Worm (Caenorhabditis elegans) whole organism, L1 larva: ENCODE results near the gene B0285.6.

Source experiments
- C04F5.9 ChIP-seq: sonication (generic microtip); optimal IDR thresholded peaks from 2 replicates; lab custom pipeline; 2016; ENCODE audit warnings: missing genetic modification characterization, missing compliant biosample characterization
- C16A3.4 ChIP-seq: fragments of 150-350 bp; optimal IDR thresholded peaks from 2 replicates; lab custom pipeline; 2014; ENCODE audit warnings: missing biosample characterization, missing genetic modification characterization
- F16B12.6 ChIP-seq: fragments of 150-350 bp; optimal IDR thresholded peaks from 2 replicates; lab custom pipeline; 2014; ENCODE audit warnings: missing biosample characterization, missing genetic modification characterization
- aly-2 ChIP-seq: fragments of 150-350 bp; optimal IDR thresholded peaks from 2 replicates; lab custom pipeline; 2014; ENCODE audit warnings: missing biosample characterization, missing genetic modification characterization
- blmp-1 ChIP-seq: fragments of 150-350 bp; optimal IDR thresholded peaks from 2 replicates; lab custom pipeline; 2014; ENCODE audit warnings: missing biosample characterization, missing genetic modification characterization
- ceh-63 ChIP-seq: fragments of 200-800 bp; sonication (Bioruptor generic); optimal IDR thresholded peaks from 2 replicates; lab custom pipeline; 2018; ENCODE audit warnings: mild to moderate bottlenecking, missing genetic modification characterization, missing compliant biosample characterization
- ceh-8 ChIP-seq: fragments of 200-800 bp; sonication (Bioruptor generic); optimal IDR thresholded peaks from 2 replicates; lab custom pipeline; 2018; ENCODE audit warnings: mild to moderate bottlenecking, missing genetic modification characterization, moderate library complexity, missing compliant biosample characterization
- ceh-82 ChIP-seq, 3 experiments: fragments of 150-350 bp in 1 of 3; sonication (generic microtip) in 2 of 3; optimal IDR thresholded peaks; 2 replicates each; lab custom pipeline; 2014 to 2017; ENCODE audit warnings: missing biosample characterization in 3 of 3, missing genetic modification characterization in 3 of 3
- ceh-88 ChIP-seq: fragments of 200-800 bp; sonication (Bioruptor generic); IDR thresholded peaks from 2 replicates; pipeline ENCODE4 v1.3.6; 2022; ENCODE audit warnings: missing genetic modification characterization, missing compliant biosample characterization
- efl-3 ChIP-seq: fragments of 200-800 bp; sonication (Bioruptor generic); optimal IDR thresholded peaks from 2 replicates; lab custom pipeline; 2018; ENCODE audit warnings: mild to moderate bottlenecking, missing genetic modification characterization, missing compliant biosample characterization
- egl-27 ChIP-seq, 2 experiments: fragments of 150-350 bp in 1 of 2; sonication (generic microtip); optimal IDR thresholded peaks; 3 replicates each; lab custom pipeline; 2017 to 2018; ENCODE audit warnings: missing biosample characterization in 2 of 2, missing genetic modification characterization in 2 of 2, missing genetic modification reagents in 2 of 2
- fkh-10 ChIP-seq: sonication (generic microtip); optimal IDR thresholded peaks from 2 replicates; lab custom pipeline; 2017; ENCODE audit warnings: missing biosample characterization, missing genetic modification reagents, missing genetic modification characterization
- fkh-8 ChIP-seq: sonication (generic microtip); optimal IDR thresholded peaks from 2 replicates; lab custom pipeline; 2016; ENCODE audit warnings: mild to moderate bottlenecking, missing genetic modification characterization, missing compliant biosample characterization
- fos-1 ChIP-seq: fragments of 150-350 bp; optimal IDR thresholded peaks from 2 replicates; lab custom pipeline; 2014; ENCODE audit warnings: missing biosample characterization, missing genetic modification characterization
- grh-1 ChIP-seq: fragments of 200-800 bp; sonication (Bioruptor generic); IDR thresholded peaks from 2 replicates; pipeline ENCODE4 v1.3.6; 2022; ENCODE audit warnings: missing genetic modification reagents, missing genetic modification characterization, missing compliant biosample characterization
- hlh-17 ChIP-seq: fragments of 200-800 bp; sonication (Bioruptor generic); optimal IDR thresholded peaks from 2 replicates; lab custom pipeline; 2018; ENCODE audit warnings: missing genetic modification characterization, mild to moderate bottlenecking, missing compliant biosample characterization, moderate library complexity, borderline replicate concordance
- hpl-2 ChIP-seq: fragments of 150-350 bp; optimal IDR thresholded peaks from 2 replicates; lab custom pipeline; 2014; ENCODE audit warnings: missing biosample characterization, missing genetic modification reagents, missing genetic modification characterization
- isw-1 ChIP-seq: fragments of 200-800 bp; sonication (Bioruptor generic); IDR thresholded peaks from 2 replicates; pipeline ENCODE4 v1.3.6; 2022; ENCODE audit warnings: missing genetic modification characterization, missing compliant biosample characterization
- jun-1 ChIP-seq: fragments of 150-350 bp; optimal IDR thresholded peaks from 2 replicates; lab custom pipeline; 2014; ENCODE audit warnings: missing biosample characterization, missing genetic modification reagents, missing genetic modification characterization
- lin-13 ChIP-seq: fragments of 150-350 bp; optimal IDR thresholded peaks from 2 replicates; lab custom pipeline; 2014; ENCODE audit warnings: missing biosample characterization, missing genetic modification reagents, missing genetic modification characterization
- lin-14 ChIP-seq: fragments of 200-800 bp; sonication (Bioruptor generic); optimal IDR thresholded peaks from 2 replicates; lab custom pipeline; 2018; ENCODE audit warnings: mild to moderate bottlenecking, missing genetic modification characterization, moderate library complexity, missing compliant biosample characterization
- lin-15B ChIP-seq: fragments of 150-350 bp; sonication (generic microtip); optimal IDR thresholded peaks from 3 replicates; lab custom pipeline; 2014; ENCODE audit warnings: missing biosample characterization, missing genetic modification characterization
- lin-35 ChIP-seq, 2 experiments: fragments of 150-350 bp; optimal IDR thresholded peaks; 2 replicates each; lab custom pipeline; 2014; ENCODE audit warnings: missing biosample characterization in 2 of 2, missing genetic modification characterization in 2 of 2, missing genetic modification reagents in 2 of 2
- lin-39 ChIP-seq: fragments of 150-350 bp; optimal IDR thresholded peaks from 2 replicates; lab custom pipeline; 2014; ENCODE audit warnings: missing biosample characterization, missing genetic modification reagents, missing genetic modification characterization
- mdl-1 ChIP-seq, 2 experiments: fragments of 150-350 bp; optimal IDR thresholded peaks; 2 replicates each; lab custom pipeline; 2014 to 2017; ENCODE audit warnings: missing biosample characterization in 2 of 2, missing genetic modification characterization in 2 of 2, inconsistent platforms in 1 of 2
- nhr-11 ChIP-seq: fragments of 150-350 bp; optimal IDR thresholded peaks from 2 replicates; lab custom pipeline; 2014; ENCODE audit warnings: missing biosample characterization, missing genetic modification characterization
- nhr-12 ChIP-seq: sonication (generic microtip); optimal IDR thresholded peaks from 2 replicates; lab custom pipeline; 2017; ENCODE audit warnings: missing biosample characterization, missing genetic modification characterization
- nhr-19 ChIP-seq: fragments of 200-800 bp; sonication (Bioruptor generic); conservative IDR thresholded peaks from 2 replicates; pipeline ENCODE4 v1.3.6; 2022; ENCODE audit warnings: missing genetic modification characterization, missing compliant biosample characterization
- nhr-20 ChIP-seq: sonication (generic microtip); optimal IDR thresholded peaks from 2 replicates; lab custom pipeline; 2016; ENCODE audit warnings: mild to moderate bottlenecking, missing genetic modification characterization, missing compliant biosample characterization
- nhr-237 ChIP-seq: fragments of 150-350 bp; optimal IDR thresholded peaks from 2 replicates; lab custom pipeline; 2014; ENCODE audit warnings: missing biosample characterization, missing genetic modification characterization
- nhr-28 ChIP-seq: fragments of 150-350 bp; optimal IDR thresholded peaks from 2 replicates; lab custom pipeline; 2014; ENCODE audit warnings: missing biosample characterization, missing genetic modification characterization
- nhr-47 ChIP-seq: sonication (generic microtip); optimal IDR thresholded peaks from 2 replicates; lab custom pipeline; 2016; ENCODE audit warnings: mild to moderate bottlenecking, missing genetic modification characterization, moderate library complexity, missing compliant biosample characterization
- nhr-84 ChIP-seq: sonication (generic microtip); optimal IDR thresholded peaks from 2 replicates; lab custom pipeline; 2017; ENCODE audit warnings: missing biosample characterization, missing genetic modification characterization
- nhr-90 ChIP-seq: sonication (generic microtip); optimal IDR thresholded peaks from 2 replicates; lab custom pipeline; 2016; ENCODE audit warnings: mild to moderate bottlenecking, missing genetic modification characterization, missing compliant biosample characterization; ENCODE audit not compliant: poor library complexity
- pag-3 ChIP-seq: sonication (generic microtip); optimal IDR thresholded peaks from 2 replicates; lab custom pipeline; 2017; ENCODE audit warnings: missing genetic modification characterization, mild to moderate bottlenecking, missing compliant biosample characterization, antibody characterized with exemption, borderline replicate concordance; ENCODE audit not compliant: insufficient read depth
- pax-3 ChIP-seq: fragments of 200-800 bp; sonication (Bioruptor generic); optimal IDR thresholded peaks from 2 replicates; lab custom pipeline; 2018; ENCODE audit warnings: mild to moderate bottlenecking, missing genetic modification characterization, moderate library complexity, missing compliant biosample characterization
- rnt-1 ChIP-seq: sonication (generic microtip); optimal IDR thresholded peaks from 2 replicates; lab custom pipeline; 2016; ENCODE audit warnings: mild to moderate bottlenecking, missing genetic modification characterization, moderate library complexity, missing compliant biosample characterization
- snpc-4 ChIP-seq: fragments of 150-350 bp; optimal IDR thresholded peaks from 2 replicates; lab custom pipeline; 2014; ENCODE audit warnings: missing biosample characterization, missing genetic modification characterization
- sox-4 ChIP-seq: sonication (generic microtip); optimal IDR thresholded peaks from 2 replicates; lab custom pipeline; 2016; ENCODE audit warnings: missing genetic modification characterization, missing compliant biosample characterization
- sptf-1 ChIP-seq: fragments of 150-350 bp; optimal IDR thresholded peaks from 2 replicates; lab custom pipeline; 2014; ENCODE audit warnings: missing biosample characterization, missing genetic modification characterization
- sup-37 ChIP-seq: fragments of 200-800 bp; sonication (Bioruptor generic); optimal IDR thresholded peaks from 2 replicates; lab custom pipeline; 2018; ENCODE audit warnings: mild to moderate bottlenecking, missing genetic modification characterization, missing compliant biosample characterization
- swsn-7 ChIP-seq: sonication (generic microtip); optimal IDR thresholded peaks from 2 replicates; lab custom pipeline; 2016; ENCODE audit warnings: missing genetic modification characterization, missing compliant biosample characterization
- tbx-2 ChIP-seq: sonication (generic microtip); optimal IDR thresholded peaks from 2 replicates; lab custom pipeline; 2016; ENCODE audit warnings: missing genetic modification characterization, missing compliant biosample characterization
- unc-130 ChIP-seq: fragments of 150-350 bp; optimal IDR thresholded peaks from 2 replicates; lab custom pipeline; 2017; ENCODE audit warnings: missing biosample characterization, missing genetic modification characterization, inconsistent platforms
- unc-30 ChIP-seq: sonication (generic microtip); optimal IDR thresholded peaks from 2 replicates; lab custom pipeline; 2017; ENCODE audit warnings: missing biosample characterization, missing genetic modification characterization
- unc-86 ChIP-seq: sonication (generic microtip); optimal IDR thresholded peaks from 2 replicates; lab custom pipeline; 2016; ENCODE audit warnings: missing genetic modification characterization, missing compliant biosample characterization
- vab-15 ChIP-seq: sonication (generic microtip); optimal IDR thresholded peaks from 2 replicates; lab custom pipeline; 2017; ENCODE audit warnings: missing genotype, mild to moderate bottlenecking, missing genetic modification characterization, missing compliant biosample characterization
- xbp-1 ChIP-seq: sonication (generic microtip); optimal IDR thresholded peaks from 2 replicates; lab custom pipeline; 2016; ENCODE audit warnings: missing genetic modification characterization, missing compliant biosample characterization
- zip-4 ChIP-seq: fragments of 200-800 bp; sonication (Bioruptor generic); optimal IDR thresholded peaks from 2 replicates; lab custom pipeline; 2018; ENCODE audit warnings: mild to moderate bottlenecking, missing genetic modification characterization, moderate library complexity, missing compliant biosample characterization
- ztf-11 ChIP-seq, 2 experiments: sonication (generic microtip); optimal IDR thresholded peaks; 2 replicates each; lab custom pipeline; 2016 to 2017; ENCODE audit warnings: missing genetic modification characterization in 2 of 2, missing biosample characterization in 1 of 2, missing compliant biosample characterization in 1 of 2
- ztf-4 ChIP-seq: fragments of 150-350 bp; optimal IDR thresholded peaks from 2 replicates; lab custom pipeline; 2014; ENCODE audit warnings: missing biosample characterization, missing genetic modification characterization

The B0285.6 gene

DNA sequence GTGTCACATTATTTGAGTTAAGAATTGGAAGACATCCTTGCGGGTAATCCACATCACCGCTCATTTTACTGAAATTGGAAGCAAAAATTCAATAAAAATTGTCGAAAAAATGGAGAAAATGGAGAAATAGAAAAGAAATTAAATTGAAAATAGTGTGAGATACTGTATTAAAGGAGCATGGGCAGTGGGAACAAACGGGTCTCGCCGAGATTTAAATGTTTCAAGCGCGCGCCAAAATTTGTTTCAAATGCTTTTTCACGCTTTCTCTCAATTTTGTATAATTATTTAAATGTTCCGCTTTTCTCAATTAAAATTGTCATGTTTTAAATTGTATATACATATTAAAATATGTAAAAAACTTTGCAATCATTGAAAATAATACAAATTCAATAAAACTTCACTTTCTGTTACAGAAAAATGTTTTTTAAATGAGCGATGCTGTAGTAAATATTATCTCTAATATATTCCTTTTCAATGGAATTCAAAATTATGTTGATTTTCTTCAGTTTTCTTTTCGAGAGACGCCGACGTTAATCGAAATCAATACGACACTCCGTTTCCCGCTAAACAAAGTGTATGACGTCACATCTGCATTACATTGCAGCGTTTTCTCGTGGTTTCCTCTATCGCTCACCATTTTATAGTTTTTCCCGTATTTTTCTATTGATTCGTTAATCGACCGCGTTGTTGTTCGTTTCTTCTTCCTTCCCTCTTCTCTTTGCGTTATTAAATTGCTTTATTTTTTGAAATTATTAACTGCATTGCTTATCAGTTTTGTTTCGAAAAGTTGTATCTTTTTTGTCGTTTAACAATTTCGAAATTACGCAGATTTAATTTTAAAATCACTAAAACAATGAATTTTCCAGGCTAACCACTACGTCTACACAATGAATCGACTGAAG, 36.6 kb upstream of the B0285.6 start, which contains the start of the genes evl-14 and dcn-1 (continued):
- TF ChIP-seq vab-15 (tag; lab: Kevin White, UChicago) (no peak), jun-1 (peak; percentile 50), efl-3 (no peak), nhr-237 (tag; lab: Kevin White, UChicago) (no peak), sup-37 (GFP tag; lab: Kevin White, UChicago) (no peak), hlh-17 (GFP tag; lab: Kevin White, UChicago) (no peak), unc-130 (tag; lab: Kevin White, UChicago) (peak; percentile 60), zip-4 (GFP tag; lab: Kevin White, UChicago) (no peak), egl-27 (tag; optimal IDR thresholded peaks at IDR 0.05; lab: Kevin White, UChicago) (no peak), nhr-11 (tag; lab: Kevin White, UChicago) (no peak), nhr-12 (tag; lab: Kevin White, UChicago) (no peak), ztf-11 (tag; optimal IDR thresholded peaks at IDR 0.05; lab: Kevin White, UChicago) (no peak), lin-14 (GFP tag; lab: Kevin White, UChicago) (no peak), F16B12.6 (tag; lab: Kevin White, UChicago) (peak; percentile 52), ceh-88 (GFP tag; lab: Robert Waterston, UW) (no peak), fkh-10 (no peak), fkh-8 (tag; lab: Kevin White, UChicago) (peak; percentile 83), nhr-90 (tag; lab: Kevin White, UChicago) (peak; percentile 64), mdl-1 (tag; optimal IDR thresholded peaks at IDR 0.05; lab: Kevin White, UChicago) (peak in 1 of 2 experiments; percentile 88), nhr-28 (no peak), tbx-2 (tag; lab: Kevin White, UChicago) (peak; percentile 75), C16A3.4 (tag; lab: Kevin White, UChicago) (peak; percentile 84), lin-15B (tag; lab: Kevin White, UChicago) (peak; percentile 65), isw-1 (GFP tag; lab: Robert Waterston, UW) (peak; percentile 48), ceh-8 (GFP tag; lab: Kevin White, UChicago) (no peak), ceh-63 (GFP tag; lab: Kevin White, UChicago) (no peak), C04F5.9 (tag; lab: Kevin White, UChicago) (no peak), nhr-20 (tag; lab: Kevin White, UChicago) (peak; percentile 86), lin-13 (peak; percentile 68), nhr-19 (GFP tag; lab: Robert Waterston, UW) (no peak; the same call in none of the 2 replicates), sptf-1 (tag; lab: Kevin White, UChicago) (no peak), pag-3 (tag; lab: Kevin White, UChicago) (no peak), snpc-4 (tag; lab: Kevin White, UChicago) (peak; percentile 11), ztf-4 (tag; lab: Kevin White, UChicago) (no peak), lin-39 (tag; lab: Kevin White, UChicago) (no peak), grh-1 (GFP tag; lab: Robert Waterston, UW) (no peak), xbp-1 (tag; lab: Kevin White, UChicago) (peak; percentile 82), swsn-7 (tag; lab: Kevin White, UChicago) (peak; percentile 78), rnt-1 (tag; lab: Kevin White, UChicago) (no peak), aly-2 (tag; lab: Kevin White, UChicago) (peak; percentile 15), hpl-2 (peak; percentile 6), fos-1 (no peak), nhr-47 (tag; lab: Kevin White, UChicago) (peak; percentile 79), sox-4 (tag; lab: Kevin White, UChicago) (no peak), ceh-82 (tag; optimal IDR thresholded peaks at IDR 0.05; lab: Kevin White, UChicago) (peak in 2 of 3 experiments; percentile 69 to 82), nhr-84 (no peak), unc-30 (tag; lab: Kevin White, UChicago) (no peak), blmp-1 (tag; lab: Kevin White, UChicago) (peak; percentile 64), lin-35 (GFP tag; optimal IDR thresholded peaks at IDR 0.05; lab: Kevin White, UChicago) (peak; percentile 73 to 87), pax-3 (tag; lab: Kevin White, UChicago) (no peak), unc-86 (tag; lab: Kevin White, UChicago) (peak; percentile 65)
